Fruit fly (Drosophila melanogaster) whole organism, adult: ENCODE data around the gene CG7560.

Experiments
- CG12768 ChIP-seq: fragments of 200-800 bp; sonication (Bioruptor generic); optimal IDR thresholded peaks from 2 replicates; lab custom pipeline; 2017; ENCODE audit warnings: missing biosample characterization, missing genetic modification characterization, mild to moderate bottlenecking, moderate library complexity, missing genetic modification reagents
- CG14711 ChIP-seq: fragments of 200-800 bp; sonication (Bioruptor generic); optimal IDR thresholded peaks from 2 replicates; lab custom pipeline; 2018; ENCODE audit warnings: missing biosample characterization, mild to moderate bottlenecking, missing genetic modification characterization, moderate library complexity
- CG33017 ChIP-seq: fragments of 200-800 bp; sonication (Bioruptor generic); optimal IDR thresholded peaks from 2 replicates; lab custom pipeline; 2018; ENCODE audit warnings: missing biosample characterization, mild to moderate bottlenecking, missing genetic modification characterization, moderate library complexity
- CG5204 ChIP-seq: fragments of 200-800 bp; sonication (Bioruptor generic); optimal IDR thresholded peaks from 2 replicates; lab custom pipeline; 2016; ENCODE audit warnings: missing biosample characterization, missing genetic modification characterization
- Clk ChIP-seq: fragments of 200-800 bp; sonication (Bioruptor generic); optimal IDR thresholded peaks from 2 replicates; lab custom pipeline; 2017; ENCODE audit warnings: missing biosample characterization, missing genetic modification characterization
- Mnt ChIP-seq: fragments of 200-800 bp; sonication (Bioruptor generic); optimal IDR thresholded peaks from 2 replicates; lab custom pipeline; 2016; ENCODE audit warnings: missing biosample characterization, mild to moderate bottlenecking, missing genetic modification characterization
- cic ChIP-seq: fragments of 200-800 bp; sonication (Bioruptor generic); optimal IDR thresholded peaks from 2 replicates; lab custom pipeline; 2017; ENCODE audit warnings: missing biosample characterization, mild to moderate bottlenecking, missing genetic modification characterization, moderate library complexity
- cnc ChIP-seq, 2 experiments: fragments of >200 bp; optimal IDR thresholded peaks; 2 replicates each; lab custom pipeline; 2017
- toe ChIP-seq: fragments of 200-800 bp; sonication (Bioruptor generic); optimal IDR thresholded peaks from 2 replicates; lab custom pipeline; 2016; ENCODE audit warnings: missing biosample characterization, missing genetic modification characterization

- TF ChIP-seq cic (GFP tag; lab: Kevin White, UChicago) (no peak), CG12768 (GFP tag; lab: Kevin White, UChicago) (no peak), toe (no peak), cnc (optimal IDR thresholded peaks at IDR 0.05; lab: Kevin White, UChicago) (no peak), CG5204 (GFP tag; lab: Kevin White, UChicago) (no peak), CG33017 (no peak), CG14711 (tag; lab: Kevin White, UChicago) (no peak), Mnt (GFP tag; lab: Kevin White, UChicago) (no peak), Clk (no peak)
Measured at dm6 chr3L:11414453-11414852, 10.5 kb upstream of the CG7560 start.
